Fruit fly (Drosophila melanogaster): ENCODE results near the gene Spg7.

Gene Spg7

DNA sequence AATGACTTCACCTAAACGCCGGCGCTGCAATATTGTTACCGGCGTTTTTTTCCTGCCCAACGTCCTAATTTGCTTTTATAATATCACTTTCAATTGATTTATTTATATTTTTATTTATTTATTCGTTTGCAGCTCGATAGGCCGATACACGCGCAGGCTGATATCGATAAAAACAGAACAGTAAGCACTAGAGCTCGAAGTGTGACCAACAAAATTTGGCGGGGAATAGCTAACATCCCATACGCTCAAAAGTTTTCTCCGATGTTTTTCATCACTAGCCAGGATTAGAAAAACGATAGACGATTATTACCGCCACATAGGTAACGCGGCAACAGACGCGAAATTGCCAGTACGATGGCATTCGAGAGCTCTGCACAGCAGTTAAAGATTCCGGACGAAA, 15.8 kb upstream of the Spg7 start, which contains the start of the genes CG2685 and CG2694:
TSS of gene CG2685 (minus strand) at position 185 of the 400 bp plus-strand sequence.
TSS of gene CG2694 (plus strand) at position 304 of the 400 bp plus-strand sequence.
- peak; percentile 24 for TF ChIP-seq Myc (optimal IDR thresholded peaks at IDR 0.05)
- TF ChIP-seq foxo (GFP tag; optimal IDR thresholded peaks at IDR 0.05): peak in 1 of 2 experiments; percentile 10
- TF ChIP-seq rgr (GFP tag; optimal IDR thresholded peaks at IDR 0.05): peak; percentile 9
- TF ChIP-seq CG32264 (GFP tag; optimal IDR thresholded peaks at IDR 0.05): no peak

DNA sequence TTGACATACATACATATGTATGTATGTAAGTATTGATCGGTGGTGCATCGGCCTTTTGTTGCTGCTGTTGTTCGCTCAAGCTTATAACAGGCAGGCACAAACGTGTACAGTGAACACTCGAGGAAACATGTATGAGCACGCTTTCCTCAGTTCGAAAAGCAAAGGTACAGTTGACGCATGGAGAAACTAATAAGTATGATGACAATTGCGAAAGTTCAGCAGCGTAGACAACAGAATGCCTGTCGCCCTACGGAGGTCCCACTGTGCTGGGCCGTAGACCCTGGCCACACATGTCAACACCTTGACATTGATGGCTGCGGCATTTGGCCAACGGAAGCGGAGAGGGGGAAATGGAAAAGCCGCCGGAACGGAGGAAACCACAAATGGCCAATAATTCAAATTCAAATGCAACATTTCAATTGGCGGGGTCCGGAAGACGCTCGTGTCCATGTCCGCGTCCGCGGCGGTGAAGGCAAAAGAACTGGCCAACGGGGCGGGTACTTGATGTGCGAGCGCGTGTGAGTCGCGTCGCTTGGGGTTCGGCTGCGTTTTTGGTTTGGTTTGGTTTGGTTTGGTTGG, 10.2 kb upstream of the Spg7 start, which contains the start of gene CG2681:
TSS of gene CG2681 (plus strand) at position 529 of the 579 bp plus-strand sequence.
- no peak for TF ChIP-seq woc (GFP tag; optimal IDR thresholded peaks at IDR 0.05)
- TF ChIP-seq psq (GFP tag; optimal IDR thresholded peaks at IDR 0.05): no peak
- no peak for TF ChIP-seq Hnf4 (GFP tag; optimal IDR thresholded peaks at IDR 0.05)
- TF ChIP-seq Hr83 (GFP tag; optimal IDR thresholded peaks at IDR 0.05; ENCODE audit: poor library complexity, severe bottlenecking): no peak
- no peak for TF ChIP-seq GATAd (GFP tag; optimal IDR thresholded peaks at IDR 0.05)
- TF ChIP-seq dmrt93B (GFP tag; optimal IDR thresholded peaks at IDR 0.05): no peak
- TF ChIP-seq Myc (optimal IDR thresholded peaks at IDR 0.05): no peak
- TF ChIP-seq fru (GFP tag; optimal IDR thresholded peaks at IDR 0.05): peak; percentile 18
- TF ChIP-seq usp (GFP tag; optimal IDR thresholded peaks at IDR 0.05): no peak
- no peak for TF ChIP-seq N (GFP tag; optimal IDR thresholded peaks at IDR 0.05)
- TF ChIP-seq CG32264 (GFP tag; optimal IDR thresholded peaks at IDR 0.05): no peak
- TF ChIP-seq foxo (GFP tag; optimal IDR thresholded peaks at IDR 0.05): peak in 1 of 2 experiments; percentile 43
- TF ChIP-seq pan (optimal IDR thresholded peaks at IDR 0.05): no peak
- no peak for TF ChIP-seq Vsx2 (GFP tag; optimal IDR thresholded peaks at IDR 0.05; ENCODE audit: partially characterized antibody)
- no peak for TF ChIP-seq CrebA (GFP tag; optimal IDR thresholded peaks at IDR 0.05; ENCODE audit: borderline replicate concordance)
- peak; percentile 26 for TF ChIP-seq rgr (GFP tag; optimal IDR thresholded peaks at IDR 0.05)
- TF ChIP-seq OdsH (GFP tag; optimal IDR thresholded peaks at IDR 0.05): peak; percentile 14
- TF ChIP-seq CG9705 (GFP tag; optimal IDR thresholded peaks at IDR 0.05): no peak
- no peak for TF ChIP-seq jim (GFP tag; optimal IDR thresholded peaks at IDR 0.05)
- no peak for TF ChIP-seq Dif (GFP tag; optimal IDR thresholded peaks at IDR 0.05; ENCODE audit: partially characterized antibody)
- no peak for TF ChIP-seq Sp1 (GFP tag; optimal IDR thresholded peaks at IDR 0.05)
- no peak for TF ChIP-seq sage (GFP tag; optimal IDR thresholded peaks at IDR 0.05)
- TF ChIP-seq lola (GFP tag; optimal IDR thresholded peaks at IDR 0.05): no peak
- no peak for TF ChIP-seq dsf (GFP tag; optimal IDR thresholded peaks at IDR 0.05; ENCODE audit: borderline replicate concordance)
- TF ChIP-seq Abd-B (GFP tag; optimal IDR thresholded peaks at IDR 0.05): no peak
- peak; percentile 42 for TF ChIP-seq ey (GFP tag; optimal IDR thresholded peaks at IDR 0.05)
- TF ChIP-seq Rel (GFP tag; optimal IDR thresholded peaks at IDR 0.05): no peak
- TF ChIP-seq Rel (tag; optimal IDR thresholded peaks at IDR 0.05): no peak
- TF ChIP-seq Mio (GFP tag; optimal IDR thresholded peaks at IDR 0.05): no peak
- TF ChIP-seq dl (GFP tag; optimal IDR thresholded peaks at IDR 0.05; ENCODE audit: insufficient read depth in 1 of 2, partially characterized antibody in 2 of 2): no peak
- no peak for TF ChIP-seq sv (GFP tag; optimal IDR thresholded peaks at IDR 0.05)
- no peak for TF ChIP-seq brk (GFP tag; optimal IDR thresholded peaks at IDR 0.05)
- no peak for TF ChIP-seq Jra (GFP tag; optimal IDR thresholded peaks at IDR 0.05)
- no peak for TF ChIP-seq tai (GFP tag; optimal IDR thresholded peaks at IDR 0.05)
- peak; percentile 9 for TF ChIP-seq h (GFP tag; optimal IDR thresholded peaks at IDR 0.05)
- TF ChIP-seq br (GFP tag; optimal IDR thresholded peaks at IDR 0.05): no peak
- no peak for TF ChIP-seq Hr78 (GFP tag; optimal IDR thresholded peaks at IDR 0.05)
- no peak for TF ChIP-seq HLH106 (tag; optimal IDR thresholded peaks at IDR 0.05)
- no peak for TF ChIP-seq Dfd (GFP tag; optimal IDR thresholded peaks at IDR 0.05)

Data from whole organism, wandering third instar larva.